Comparison of ENCODE assay signal across 3 worm cellular contexts in the genomic region with DNA sequence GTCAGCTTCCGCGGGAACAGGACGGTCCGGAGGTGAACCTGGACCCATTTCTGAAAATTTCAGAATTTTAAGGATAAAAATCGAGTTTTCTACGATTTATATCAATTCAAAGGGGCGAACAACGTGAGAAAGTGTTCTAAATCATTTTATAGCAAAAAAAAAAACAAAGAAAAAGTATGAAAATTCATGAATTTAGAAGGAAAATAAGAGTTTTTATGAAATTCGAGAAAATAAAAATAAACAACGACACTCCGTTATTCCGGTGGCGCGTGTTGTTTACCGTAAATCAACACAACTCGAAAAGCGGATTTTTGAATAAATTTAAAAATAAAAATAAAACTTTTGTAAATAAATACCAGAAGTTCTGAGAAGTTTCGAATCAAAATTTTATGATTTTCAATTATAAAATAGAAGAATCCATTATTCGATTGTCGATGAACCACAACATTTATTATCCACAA.
TF ChIP-seq lines count a peak whose summit lies in the region.

A gene (minus strand): TSS at position 51 of the 461 bp plus-strand sequence.

TF ChIP-seq in whole organism, L3 larva, 47 proteins besides CTCF, POLR2A, EP300 and RAD21:
- no peak for TF ChIP-seq jun-1 (tag; optimal IDR thresholded peaks at IDR 0.05; lab: Kevin White, UChicago)
- no peak for TF ChIP-seq unc-62 (GFP tag; optimal IDR thresholded peaks at IDR 0.05; lab: Kevin White, UChicago)
- no peak for TF ChIP-seq lin-15B (tag; optimal IDR thresholded peaks at IDR 0.05; lab: Kevin White, UChicago)
- TF ChIP-seq daf-12 (tag; optimal IDR thresholded peaks at IDR 0.05; lab: Kevin White, UChicago), result no peak
- TF ChIP-seq hmg-11 (tag; optimal IDR thresholded peaks at IDR 0.05; lab: Kevin White, UChicago), result no peak
- TF ChIP-seq nhr-28 (tag; optimal IDR thresholded peaks at IDR 0.05; lab: Kevin White, UChicago), result no peak
- TF ChIP-seq R02D3.7 (tag; optimal IDR thresholded peaks at IDR 0.05; lab: Kevin White, UChicago), result peak; percentile 32
- no peak for TF ChIP-seq ztf-11 (tag; optimal IDR thresholded peaks at IDR 0.05; lab: Kevin White, UChicago)

TF ChIP-seq in whole organism, L4 larva, 104 proteins besides CTCF, POLR2A, EP300 and RAD21:
- TF ChIP-seq ceh-28 (tag; optimal IDR thresholded peaks at IDR 0.05; lab: Kevin White, UChicago), result no peak
- TF ChIP-seq R02D3.7 (tag; optimal IDR thresholded peaks at IDR 0.05; lab: Kevin White, UChicago), result peak; percentile 37
- peak; percentile 76 for TF ChIP-seq snpc-1.2 (GFP tag; IDR thresholded peaks at IDR 0.05; lab: Robert Waterston, UW)
- peak; percentile 100 for TF ChIP-seq Y48G9A.11 (GFP tag; IDR thresholded peaks at IDR 0.05; lab: Robert Waterston, UW)
- TF ChIP-seq ceh-82 (tag; optimal IDR thresholded peaks at IDR 0.05; lab: Kevin White, UChicago), result no peak
- TF ChIP-seq hlh-30 (tag; optimal IDR thresholded peaks at IDR 0.05; lab: Kevin White, UChicago; ENCODE audit: insufficient read depth), result no peak
TF ChIP-seq in whole organism, L4 larva: peak in this region for 3.

TF ChIP-seq in whole organism, young adult, 124 proteins besides CTCF, POLR2A, EP300 and RAD21:
- TF ChIP-seq attf-6 (GFP tag; IDR thresholded peaks at IDR 0.05; lab: Robert Waterston, UW) (peak; percentile 79), ceh-27 (GFP tag; optimal IDR thresholded peaks at IDR 0.05; lab: Kevin White, UChicago) (no peak), attf-3 (GFP tag; conservative IDR thresholded peaks at IDR 0.05; lab: Robert Waterston, UW) (peak; percentile 91), snpc-4 (GFP tag; optimal IDR thresholded peaks at IDR 0.05; lab: Kevin White, UChicago) (peak; percentile 66), snpc-4 (tag; optimal IDR thresholded peaks at IDR 0.05; lab: Kevin White, UChicago) (peak in 3 of 4 experiments; percentile 60 to 73 (median 70))
